Fruit fly (Drosophila melanogaster) whole organism, pupa: ENCODE data around the gene Inx7.

ENCODE experiments used
- CG10348 ChIP-seq: fragments of 200-800 bp; sonication (Bioruptor generic); IDR thresholded peaks from 2 replicates; pipeline ENCODE4 v1.3.6; 2022; ENCODE audit warnings: missing biosample characterization, missing genetic modification characterization
- CG12605 ChIP-seq: fragments of 200-800 bp; sonication (Bioruptor generic); IDR thresholded peaks from 2 replicates; pipeline ENCODE4 v1.3.6; 2022; ENCODE audit warnings: missing biosample characterization, missing genetic modification characterization
- CG13204 ChIP-seq: fragments of 200-800 bp; sonication (Bioruptor generic); optimal IDR thresholded peaks from 2 replicates; lab custom pipeline; 2018; ENCODE audit warnings: missing biosample characterization, mild to moderate bottlenecking, missing genetic modification characterization, moderate library complexity
- CG14655 ChIP-seq: fragments of 200-800 bp; sonication (Bioruptor generic); optimal IDR thresholded peaks from 3 replicates; lab custom pipeline; 2017; ENCODE audit warnings: mild to moderate bottlenecking, missing biosample characterization, missing genetic modification reagents, missing genetic modification characterization
- CG15710 ChIP-seq: fragments of 200-800 bp; sonication (Bioruptor generic); optimal IDR thresholded peaks from 2 replicates; lab custom pipeline; 2018; ENCODE audit warnings: missing biosample characterization, mild to moderate bottlenecking, missing genetic modification characterization, moderate library complexity
- CG17806 ChIP-seq: fragments of 200-800 bp; sonication (Bioruptor generic); optimal IDR thresholded peaks from 2 replicates; lab custom pipeline; 2018; ENCODE audit warnings: missing biosample characterization, mild to moderate bottlenecking, missing genetic modification characterization, moderate library complexity
- CG32121 ChIP-seq: fragments of 200-800 bp; sonication (Bioruptor generic); IDR thresholded peaks from 2 replicates; pipeline ENCODE4 v1.3.6; 2022; ENCODE audit warnings: missing biosample characterization, missing genetic modification characterization
- CG34367 ChIP-seq: fragments of 200-800 bp; sonication (Bioruptor generic); optimal IDR thresholded peaks from 2 replicates; lab custom pipeline; 2018; ENCODE audit warnings: missing biosample characterization, mild to moderate bottlenecking, missing genetic modification characterization
- CG4496 ChIP-seq: fragments of 200-800 bp; sonication (Bioruptor generic); IDR thresholded peaks from 3 replicates; pipeline ENCODE4 v1.3.6; 2022; ENCODE audit warnings: missing biosample characterization, missing genetic modification characterization
- CG8159 ChIP-seq: fragments of 200-800 bp; sonication (Bioruptor generic); optimal IDR thresholded peaks from 3 replicates; lab custom pipeline; 2018; ENCODE audit warnings: missing biosample characterization, mild to moderate bottlenecking, missing genetic modification characterization, moderate library complexity
- CG8301 ChIP-seq: fragments of 200-800 bp; sonication (Bioruptor generic); optimal IDR thresholded peaks from 2 replicates; lab custom pipeline; 2018; ENCODE audit warnings: missing biosample characterization, mild to moderate bottlenecking, missing genetic modification characterization
- CG9948 ChIP-seq: fragments of 200-800 bp; sonication (Bioruptor generic); optimal IDR thresholded peaks from 2 replicates; lab custom pipeline; 2018; ENCODE audit warnings: missing biosample characterization, mild to moderate bottlenecking, missing genetic modification characterization, moderate library complexity
- D1 ChIP-seq: fragments of 200-800 bp; sonication (Bioruptor generic); optimal IDR thresholded peaks from 2 replicates; lab custom pipeline; 2018; ENCODE audit warnings: missing biosample characterization, mild to moderate bottlenecking, missing genetic modification characterization, moderate library complexity
- EcR ChIP-seq: fragments of 200-800 bp; sonication (Bioruptor generic); optimal IDR thresholded peaks from 3 replicates; lab custom pipeline; 2019; ENCODE audit warnings: missing biosample characterization, missing genetic modification characterization, mild to moderate bottlenecking, moderate library complexity, missing genetic modification reagents
- Ets98B ChIP-seq: fragments of 200-800 bp; sonication (Bioruptor generic); IDR thresholded peaks from 2 replicates; pipeline ENCODE4 v1.3.6; 2022; ENCODE audit warnings: missing biosample characterization, missing genetic modification characterization
- Pif1A ChIP-seq: fragments of 200-800 bp; sonication (Bioruptor generic); optimal IDR thresholded peaks from 3 replicates; lab custom pipeline; 2016; ENCODE audit warnings: missing biosample characterization, missing genetic modification characterization
- Pif1B ChIP-seq: fragments of 200-800 bp; sonication (Bioruptor generic); optimal IDR thresholded peaks from 3 replicates; lab custom pipeline; 2016; ENCODE audit warnings: missing biosample characterization, missing genetic modification characterization
- Snoo ChIP-seq: fragments of 200-800 bp; sonication (Bioruptor generic); optimal IDR thresholded peaks from 3 replicates; lab custom pipeline; 2017; ENCODE audit warnings: missing biosample characterization, mild to moderate bottlenecking, missing genetic modification characterization, inconsistent platforms
- fd96Ca ChIP-seq: fragments of 200-800 bp; sonication (Bioruptor generic); IDR thresholded peaks from 3 replicates; pipeline ENCODE4 v1.3.6; 2022; ENCODE audit warnings: missing biosample characterization, missing genetic modification characterization
- gl ChIP-seq: fragments of 200-800 bp; sonication (Bioruptor generic); optimal IDR thresholded peaks from 2 replicates; lab custom pipeline; 2018; ENCODE audit warnings: missing biosample characterization, mild to moderate bottlenecking, missing genetic modification characterization
- rn ChIP-seq: fragments of 200-800 bp; sonication (Bioruptor generic); IDR thresholded peaks from 2 replicates; pipeline ENCODE4 v1.3.6; 2022; ENCODE audit warnings: missing biosample characterization, missing genetic modification characterization

The Inx7 gene

dm6 chrX:6993753-6994152 is 341 bp upstream of the Inx7 start:
- TF ChIP-seq D1 (tag; lab: Kevin White, UChicago): no peak
- TF ChIP-seq CG10348 (GFP tag; lab: Robert Waterston, UW): no peak
- no peak for TF ChIP-seq CG15710 (tag; lab: Kevin White, UChicago)
- TF ChIP-seq CG8301 (tag; lab: Kevin White, UChicago): no peak
- TF ChIP-seq fd96Ca: peak; percentile 36; the same call in 1 of the 3 replicates
- TF ChIP-seq CG32121 (GFP tag; lab: Robert Waterston, UW): no peak
- no peak for TF ChIP-seq CG34367 (tag; lab: Kevin White, UChicago)
- TF ChIP-seq Snoo (tag; lab: Kevin White, UChicago): peak; percentile 55
- peak; percentile 21 for TF ChIP-seq CG14655
- TF ChIP-seq gl (tag; lab: Kevin White, UChicago): no peak
- no peak for TF ChIP-seq CG17806 (tag; lab: Kevin White, UChicago)
- peak; percentile 30 for TF ChIP-seq Pif1A (GFP tag; lab: Kevin White, UChicago)
- no peak for TF ChIP-seq CG13204 (GFP tag; lab: Kevin White, UChicago)
- peak; percentile 34 for TF ChIP-seq CG8159
- no peak for TF ChIP-seq Pif1B
- no peak for TF ChIP-seq CG12605
- TF ChIP-seq CG9948 (tag; lab: Kevin White, UChicago): peak; percentile 1
- no peak for TF ChIP-seq EcR (GFP tag; lab: Kevin White, UChicago)
- TF ChIP-seq Ets98B: 0 out of 2 replicates have a peak, but pooled peaks have one; percentile 8
- no peak for TF ChIP-seq rn (GFP tag; lab: Robert Waterston, UW)
- peak; percentile 59; the same call in 2 of the 3 replicates for TF ChIP-seq CG4496 (GFP tag; lab: Robert Waterston, UW)

dm6 chrX:6991286-6991685 is 2.1 kb downstream of the Inx7 start, which contains the start of gene ogre:
ogre (minus strand) TSS chrX:6991318.
- TF ChIP-seq CG4496 (GFP tag; lab: Robert Waterston, UW): peak; percentile 39; the same call in 1 of the 3 replicates
- peak; percentile 29 for TF ChIP-seq Snoo (tag; lab: Kevin White, UChicago)
- peak; percentile 46 for TF ChIP-seq EcR (GFP tag; lab: Kevin White, UChicago)
- no peak for TF ChIP-seq CG10348 (GFP tag; lab: Robert Waterston, UW)

DNA sequence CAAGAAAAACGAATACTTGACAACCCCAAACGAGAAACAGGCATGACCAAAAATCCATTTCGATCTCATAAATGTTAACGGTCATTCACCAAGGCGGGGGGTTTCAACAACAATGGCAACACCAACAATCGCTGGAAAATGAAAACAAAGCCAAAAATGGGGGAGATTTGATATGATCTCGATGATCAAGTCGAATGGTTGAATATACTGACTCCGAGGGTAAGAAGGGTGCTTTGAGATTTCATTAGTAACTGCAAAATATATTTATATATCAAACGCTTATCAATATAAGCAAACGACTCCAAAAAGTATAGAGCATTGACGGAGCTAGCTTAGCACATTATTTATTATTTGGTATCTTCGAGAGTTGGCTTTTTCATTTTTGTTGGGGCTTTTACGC is 3.3 kb downstream of the Inx7 start:
- TF ChIP-seq Snoo (tag; lab: Kevin White, UChicago) (peak; percentile 20), CG9948 (tag; lab: Kevin White, UChicago) (no peak), CG8301 (tag; lab: Kevin White, UChicago) (peak; percentile 22), CG14655 (peak; percentile 38)

- no peak for TF ChIP-seq fd96Ca
- TF ChIP-seq EcR (GFP tag; lab: Kevin White, UChicago): no peak
- no peak for TF ChIP-seq CG8301 (tag; lab: Kevin White, UChicago)
Observed at dm6 chrX:6988632-6989338, 4.6 kb downstream of the Inx7 start.

- TF ChIP-seq CG8159: no peak
- TF ChIP-seq CG34367 (tag; lab: Kevin White, UChicago): no peak
- TF ChIP-seq CG12605: peak; percentile 25; the same call in 1 of the 2 replicates
- TF ChIP-seq rn (GFP tag; lab: Robert Waterston, UW): no peak
- peak; percentile 19 for TF ChIP-seq CG14655
- TF ChIP-seq Snoo (tag; lab: Kevin White, UChicago): no peak
Observed at dm6 chrX:6988082-6988481, 5.3 kb downstream of the Inx7 start.

- TF ChIP-seq CG14655 (no peak), CG4496 (GFP tag; lab: Robert Waterston, UW) (no peak), CG9948 (tag; lab: Kevin White, UChicago) (no peak), CG8301 (tag; lab: Kevin White, UChicago) (no peak), D1 (tag; lab: Kevin White, UChicago) (no peak), rn (GFP tag; lab: Robert Waterston, UW) (no peak), CG15710 (tag; lab: Kevin White, UChicago) (no peak), gl (tag; lab: Kevin White, UChicago) (no peak)
Observed at dm6 chrX:6987091-6987490, 6.3 kb downstream of the Inx7 start.

dm6 chrX:6985980-6986827 is 7.2 kb downstream of the Inx7 start, which contains the start of gene bou:
bou (plus strand) TSS chrX:6986486.
- TF ChIP-seq gl (tag; lab: Kevin White, UChicago) (no peak), CG14655 (peak; percentile 24), CG12605 (no peak), CG8159 (peak; percentile 10)
- TF ChIP-seq, all 21 proteins: peak for 2
